Worm (Caenorhabditis elegans): ENCODE measurements around the gene F21D5.9.

ce11 chrIV:8772800-8773256 lies 49.0 kb downstream of the F21D5.9 start, which contains the start of gene F20C5.6:
- TF ChIP-seq ceh-82 (tag; optimal IDR thresholded peaks at IDR 0.05): no peak
- no peak for TF ChIP-seq tbx-2 (tag; optimal IDR thresholded peaks at IDR 0.05)
- no peak for TF ChIP-seq egl-27 (tag; optimal IDR thresholded peaks at IDR 0.05)
- no peak for TF ChIP-seq nhr-28 (tag; optimal IDR thresholded peaks at IDR 0.05)
- TF ChIP-seq nhr-76 (tag; optimal IDR thresholded peaks at IDR 0.05): no peak
- TF ChIP-seq ztf-11 (tag; optimal IDR thresholded peaks at IDR 0.05): no peak
- TF ChIP-seq nhr-25 (tag; optimal IDR thresholded peaks at IDR 0.05): no peak
